Fruit fly (Drosophila melanogaster): Measurements from ENCODE around the gene Blos3.

Gene Blos3

dm6 chr3L:18911082-18911481 lies 41.1 kb downstream of the Blos3 start, which contains the start of gene Ir75d:
Ir75d (minus strand) TSS chr3L:18911182.
- TF ChIP-seq cnc (optimal IDR thresholded peaks at IDR 0.05) (no peak), bab1 (GFP tag; optimal IDR thresholded peaks at IDR 0.05) (no peak), CG12768 (GFP tag; optimal IDR thresholded peaks at IDR 0.05) (no peak), CG33017 (tag; optimal IDR thresholded peaks at IDR 0.05) (no peak), Hr96 (GFP tag; optimal IDR thresholded peaks at IDR 0.05) (no peak), CG14711 (tag; optimal IDR thresholded peaks at IDR 0.05) (no peak), CG1620 (GFP tag; optimal IDR thresholded peaks at IDR 0.05) (no peak), CG7101 (tag; optimal IDR thresholded peaks at IDR 0.05) (no peak)

dm6 chr3L:18914100-18914683 lies 44.2 kb downstream of the Blos3 start, which contains the start of gene COX6AL2:
COX6AL2 (minus strand) TSS chr3L:18914150.
- TF ChIP-seq bab1 (GFP tag; optimal IDR thresholded peaks at IDR 0.05) (no peak), CG12768 (GFP tag; optimal IDR thresholded peaks at IDR 0.05) (no peak)

- no peak for TF ChIP-seq Clk (GFP tag; optimal IDR thresholded peaks at IDR 0.05)
- TF ChIP-seq CG33017 (tag; optimal IDR thresholded peaks at IDR 0.05): no peak
- TF ChIP-seq CG11617 (GFP tag; optimal IDR thresholded peaks at IDR 0.05): no peak
- no peak for TF ChIP-seq kay (GFP tag; ENCODE audit: borderline replicate concordance)
- TF ChIP-seq CG12768 (GFP tag; optimal IDR thresholded peaks at IDR 0.05): no peak
- TF ChIP-seq bab1 (GFP tag; optimal IDR thresholded peaks at IDR 0.05): no peak
- TF ChIP-seq CG7101 (tag; optimal IDR thresholded peaks at IDR 0.05): no peak
- TF ChIP-seq cnc (optimal IDR thresholded peaks at IDR 0.05): no peak
- TF ChIP-seq Mnt (GFP tag; optimal IDR thresholded peaks at IDR 0.05): no peak
- no peak for TF ChIP-seq CG14711 (tag; optimal IDR thresholded peaks at IDR 0.05)
- no peak for TF ChIP-seq Crg-1 (GFP tag; optimal IDR thresholded peaks at IDR 0.05)
- no peak for TF ChIP-seq Hr96 (GFP tag; optimal IDR thresholded peaks at IDR 0.05)
- TF ChIP-seq cic (GFP tag; optimal IDR thresholded peaks at IDR 0.05): no peak
- no peak for TF ChIP-seq CG5204 (GFP tag; optimal IDR thresholded peaks at IDR 0.05)
- TF ChIP-seq CG1620 (GFP tag; optimal IDR thresholded peaks at IDR 0.05): no peak
- no peak for TF ChIP-seq ovo (GFP tag; optimal IDR thresholded peaks at IDR 0.05)
- no peak for TF ChIP-seq CG7045 (GFP tag; optimal IDR thresholded peaks at IDR 0.05)
Measured at dm6 chr3L:18916466-18916865, 46.4 kb downstream of the Blos3 start.

dm6 chr3L:18917281-18917680 lies 47.3 kb downstream of the Blos3 start, which contains the start of gene CG6839:
CG6839 (plus strand) TSS chr3L:18917581.
- peak; percentile 51 for TF ChIP-seq cic (GFP tag; optimal IDR thresholded peaks at IDR 0.05)
- TF ChIP-seq CG33017 (tag; optimal IDR thresholded peaks at IDR 0.05): no peak

DNA sequence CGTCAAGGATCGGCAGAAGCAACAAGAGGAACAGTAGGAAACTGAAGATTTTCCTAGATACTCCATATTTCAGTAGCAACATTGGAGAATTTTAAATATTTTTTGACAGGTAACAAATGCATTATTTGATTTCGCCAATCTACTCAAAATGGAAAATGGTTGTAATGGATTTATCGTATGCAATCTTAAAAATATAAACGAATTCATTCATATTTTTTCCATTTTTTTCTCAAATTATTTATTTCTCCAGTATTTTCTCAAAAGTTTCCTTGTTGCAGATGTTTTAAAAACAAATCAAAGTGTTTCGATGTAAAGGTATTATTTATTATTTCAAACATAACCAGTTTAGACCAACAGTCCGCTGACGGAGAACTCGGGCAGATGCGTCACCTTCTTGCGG lies 50.2 kb downstream of the Blos3 start, which contains the start of gene CG18223:
Gene CG18223, minus strand, starts transcription at position 101 of the 400 bp plus-strand sequence.
- TF ChIP-seq cic (GFP tag; optimal IDR thresholded peaks at IDR 0.05): no peak

All from whole organism, adult.